Fruit fly (Drosophila melanogaster) whole organism, embryonic: ENCODE measurements around the gene gry.

Experiments used
- Atf6 ChIP-seq: fragments of 200-800 bp; sonication (Bioruptor generic); IDR thresholded peaks from 2 replicates; pipeline ENCODE4 v1.3.6; 2022; ENCODE audit warnings: missing biosample characterization, missing genetic modification characterization
- CG10147 ChIP-seq: fragments of 200-800 bp; sonication (Bioruptor generic); optimal IDR thresholded peaks from 2 replicates; lab custom pipeline; 2019; ENCODE audit warnings: missing biosample characterization, mild to moderate bottlenecking, missing genetic modification characterization, moderate library complexity
- CG15696 ChIP-seq: fragments of 200-800 bp; sonication (Bioruptor generic); optimal IDR thresholded peaks from 2 replicates; lab custom pipeline; 2019; ENCODE audit warnings: missing biosample characterization, mild to moderate bottlenecking, missing genetic modification characterization, moderate library complexity
- CG17186 ChIP-seq: fragments of 200-800 bp; sonication (Bioruptor generic); optimal IDR thresholded peaks from 3 replicates; lab custom pipeline; 2017; ENCODE audit warnings: missing biosample characterization, missing genetic modification reagents, missing genetic modification characterization
- CG17385 ChIP-seq: fragments of 200-800 bp; sonication (Bioruptor generic); optimal IDR thresholded peaks from 3 replicates; lab custom pipeline; 2018; ENCODE audit warnings: missing biosample characterization, mild to moderate bottlenecking, missing genetic modification characterization
- CG3163 ChIP-seq: fragments of 200-800 bp; sonication (Bioruptor generic); optimal IDR thresholded peaks from 3 replicates; lab custom pipeline; 2016; ENCODE audit warnings: missing biosample characterization, missing genetic modification characterization
- CG4424 ChIP-seq: fragments of 200-800 bp; sonication (Bioruptor generic); optimal IDR thresholded peaks from 3 replicates; lab custom pipeline; 2016; ENCODE audit warnings: missing biosample characterization, missing genetic modification characterization
- CG4854 ChIP-seq: fragments of 200-800 bp; sonication (Bioruptor generic); optimal IDR thresholded peaks from 2 replicates; lab custom pipeline; 2016; ENCODE audit warnings: missing biosample characterization, missing genetic modification characterization, inconsistent platforms
- CG6791 ChIP-seq: fragments of 200-800 bp; sonication (Bioruptor generic); IDR thresholded peaks from 3 replicates; pipeline ENCODE4 v1.3.6; 2022; ENCODE audit warnings: missing biosample characterization, missing genetic modification characterization; ENCODE audit not compliant: partially characterized antibody
- CG7372 ChIP-seq: fragments of 200-800 bp; sonication (Bioruptor generic); IDR thresholded peaks from 2 replicates; pipeline ENCODE4 v1.3.6; 2022; ENCODE audit warnings: missing biosample characterization, missing genetic modification characterization
- CG8089 ChIP-seq: fragments of 200-800 bp; sonication (Bioruptor generic); optimal IDR thresholded peaks from 3 replicates; lab custom pipeline; 2016; ENCODE audit warnings: missing biosample characterization, missing genetic modification characterization
- CG9609 ChIP-seq: fragments of 200-800 bp; sonication (Bioruptor generic); optimal IDR thresholded peaks from 3 replicates; lab custom pipeline; 2016; ENCODE audit warnings: missing biosample characterization, missing genetic modification characterization
- CG9727 ChIP-seq: fragments of 200-800 bp; sonication (Bioruptor generic); optimal IDR thresholded peaks from 3 replicates; lab custom pipeline; 2017; ENCODE audit warnings: missing biosample characterization, mild to moderate bottlenecking, missing genetic modification characterization
- CG9876 ChIP-seq: fragments of 200-800 bp; sonication (Bioruptor generic); optimal IDR thresholded peaks from 2 replicates; lab custom pipeline; 2016; ENCODE audit warnings: missing biosample characterization, missing genetic modification characterization
- CG9932 ChIP-seq: fragments of 200-800 bp; sonication (Bioruptor generic); IDR thresholded peaks from 2 replicates; pipeline ENCODE4 v1.3.6; 2022; ENCODE audit warnings: missing biosample characterization, missing genetic modification characterization
- CHES-1-like ChIP-seq: fragments of 200-800 bp; sonication (Bioruptor generic); optimal IDR thresholded peaks from 2 replicates; lab custom pipeline; 2016; ENCODE audit warnings: missing biosample characterization, missing genetic modification characterization
- CkIIα-i1 ChIP-seq: fragments of 200-800 bp; sonication (Bioruptor generic); IDR thresholded peaks from 2 replicates; pipeline ENCODE4 v1.3.6; 2022; ENCODE audit warnings: missing biosample characterization, missing genetic modification characterization
- CrebB ChIP-seq: fragments of 200-800 bp; sonication (Bioruptor generic); optimal IDR thresholded peaks from 3 replicates; lab custom pipeline; 2018; ENCODE audit warnings: missing biosample characterization, mild to moderate bottlenecking, missing genetic modification characterization
- Dad ChIP-seq: fragments of 200-800 bp; sonication (Bioruptor generic); optimal IDR thresholded peaks from 3 replicates; lab custom pipeline; 2016; ENCODE audit warnings: missing biosample characterization, missing genetic modification characterization
- Ets65A ChIP-seq: fragments of 200-800 bp; sonication (Bioruptor generic); peaks from one replicate; lab custom pipeline; 2016; ENCODE audit warnings: missing biosample characterization, missing genetic modification characterization
- Fer3 ChIP-seq: fragments of 200-800 bp; sonication (Bioruptor generic); optimal IDR thresholded peaks from 2 replicates; lab custom pipeline; 2018; ENCODE audit warnings: missing biosample characterization, mild to moderate bottlenecking, missing genetic modification characterization, moderate library complexity
- HLH3B ChIP-seq: fragments of 200-800 bp; sonication (Bioruptor generic); IDR thresholded peaks from 2 replicates; pipeline ENCODE4 v1.3.6; 2022; ENCODE audit warnings: missing biosample characterization, missing genetic modification characterization
- HLHmδ ChIP-seq: fragments of 200-800 bp; sonication (Bioruptor generic); optimal IDR thresholded peaks from 2 replicates; lab custom pipeline; 2018; ENCODE audit warnings: missing biosample characterization, mild to moderate bottlenecking, missing genetic modification characterization, moderate library complexity
- Lpt ChIP-seq: fragments of >200 bp; optimal IDR thresholded peaks from 2 replicates; lab custom pipeline; 2018; ENCODE audit warnings: missing biosample characterization, missing genetic modification characterization
- Med ChIP-seq: fragments of 200-800 bp; sonication (Bioruptor generic); peaks from one replicate; lab custom pipeline; 2016; ENCODE audit warnings: missing biosample characterization, missing genetic modification characterization, mild to moderate bottlenecking, inconsistent platforms, moderate library complexity
- Myb ChIP-seq: fragments of 200-800 bp; sonication (Bioruptor generic); optimal IDR thresholded peaks from 2 replicates; lab custom pipeline; 2016; ENCODE audit warnings: missing biosample characterization, missing genetic modification characterization
- NC2α ChIP-seq: fragments of 200-800 bp; sonication (Bioruptor generic); optimal IDR thresholded peaks from 2 replicates; lab custom pipeline; 2016; ENCODE audit warnings: missing biosample characterization, missing genetic modification characterization
- Oaz ChIP-seq: fragments of 200-800 bp; sonication (Bioruptor generic); IDR thresholded peaks from 2 replicates; pipeline ENCODE4 v1.3.6; 2022; ENCODE audit warnings: missing biosample characterization, missing genetic modification characterization
- Rfx ChIP-seq: fragments of 200-800 bp; sonication (Bioruptor generic); IDR thresholded peaks from 2 replicates; pipeline ENCODE4 v1.3.6; 2022; ENCODE audit warnings: missing biosample characterization, missing genetic modification characterization
- Sox102F ChIP-seq: fragments of 200-800 bp; sonication (Bioruptor generic); optimal IDR thresholded peaks from 2 replicates; lab custom pipeline; 2018; ENCODE audit warnings: missing biosample characterization, mild to moderate bottlenecking, missing genetic modification characterization, moderate library complexity
- Ssrp ChIP-seq: fragments of 200-800 bp; sonication (Bioruptor generic); optimal IDR thresholded peaks from 2 replicates; lab custom pipeline; 2018; ENCODE audit warnings: missing biosample characterization, mild to moderate bottlenecking, missing genetic modification characterization, moderate library complexity
- ase ChIP-seq: fragments of 200-800 bp; sonication (Bioruptor generic); IDR thresholded peaks from 3 replicates; pipeline ENCODE4 v1.3.6; 2022; ENCODE audit warnings: missing biosample characterization, missing genetic modification characterization
- cad ChIP-seq: fragments of >200 bp; optimal IDR thresholded peaks from 2 replicates; lab custom pipeline; 2017; ENCODE audit warnings: missing biosample characterization, missing genetic modification characterization
- ci ChIP-seq: fragments of 200-800 bp; sonication (Bioruptor generic); IDR thresholded peaks from 3 replicates; pipeline ENCODE4 v1.3.6; 2022; ENCODE audit warnings: missing biosample characterization, missing genetic modification characterization
- crp ChIP-seq, 2 experiments: fragments of 200-800 bp; sonication (Bioruptor generic); optimal IDR thresholded peaks; 2 replicates in 1 of 2; 3 replicates in 1 of 2; lab custom pipeline; 2017; ENCODE audit warnings: missing biosample characterization in 2 of 2, missing genetic modification characterization in 2 of 2, mild to moderate bottlenecking in 1 of 2, moderate library complexity in 1 of 2
- dm ChIP-seq: fragments of 200-800 bp; sonication (Bioruptor generic); optimal IDR thresholded peaks from 3 replicates; lab custom pipeline; 2016; ENCODE audit warnings: missing biosample characterization, missing genetic modification characterization
- dmrt11E ChIP-seq: fragments of 200-800 bp; sonication (Bioruptor generic); optimal IDR thresholded peaks from 3 replicates; lab custom pipeline; 2018; ENCODE audit warnings: missing biosample characterization, mild to moderate bottlenecking, missing genetic modification characterization, moderate library complexity
- dpn ChIP-seq, 2 experiments: fragments of 200-800 bp; sonication (Bioruptor generic); optimal IDR thresholded peaks; 3 replicates each; lab custom pipeline; 2016; ENCODE audit warnings: missing biosample characterization in 2 of 2, missing genetic modification characterization in 2 of 2
- dysf ChIP-seq: fragments of 200-800 bp; sonication (Bioruptor generic); IDR thresholded peaks from 3 replicates; pipeline ENCODE4 v1.3.6; 2022; ENCODE audit warnings: missing biosample characterization, missing genetic modification characterization
- ems ChIP-seq: fragments of 200-800 bp; sonication (Bioruptor generic); optimal IDR thresholded peaks from 3 replicates; lab custom pipeline; 2016; ENCODE audit warnings: missing biosample characterization, missing genetic modification characterization
- gro ChIP-seq: fragments of 200-800 bp; sonication (Bioruptor generic); optimal IDR thresholded peaks from 2 replicates; lab custom pipeline; 2016; ENCODE audit warnings: missing biosample characterization, missing genetic modification characterization
- hb ChIP-seq: fragments of 200-800 bp; sonication (Bioruptor generic); IDR thresholded peaks from 3 replicates; pipeline ENCODE4 v1.3.6; 2022; ENCODE audit warnings: missing biosample characterization, missing genetic modification characterization; ENCODE audit not compliant: partially characterized antibody
- kah ChIP-seq: fragments of 200-800 bp; sonication (Bioruptor generic); optimal IDR thresholded peaks from 2 replicates; lab custom pipeline; 2018; ENCODE audit warnings: missing biosample characterization, mild to moderate bottlenecking, missing genetic modification characterization
- ken ChIP-seq: fragments of 200-800 bp; sonication (Bioruptor generic); IDR thresholded peaks from 3 replicates; pipeline ENCODE4 v1.3.6; 2022; ENCODE audit warnings: missing biosample characterization, missing genetic modification characterization
- nmo ChIP-seq: fragments of 200-800 bp; sonication (Bioruptor generic); optimal IDR thresholded peaks from 2 replicates; lab custom pipeline; 2018; ENCODE audit warnings: missing biosample characterization, mild to moderate bottlenecking, missing genetic modification characterization, moderate library complexity
- phol ChIP-seq: fragments of 200-800 bp; sonication (Bioruptor generic); optimal IDR thresholded peaks from 3 replicates; lab custom pipeline; 2018; ENCODE audit warnings: missing biosample characterization, mild to moderate bottlenecking, missing genetic modification characterization, moderate library complexity
- sc ChIP-seq, 3 experiments: fragments of >200 bp in 2 of 3; fragments of 200-800 bp in 1 of 3; sonication (Bioruptor generic) in 1 of 3; optimal IDR thresholded peaks; 2 replicates in 2 of 3; 3 replicates in 1 of 3; lab custom pipeline; 2017; ENCODE audit warnings: mild to moderate bottlenecking in 1 of 3, missing biosample characterization in 1 of 3, missing genetic modification characterization in 1 of 3, missing genetic modification reagents in 1 of 3
- unc-4 ChIP-seq: fragments of 200-800 bp; sonication (Bioruptor generic); IDR thresholded peaks from 2 replicates; pipeline ENCODE4 v1.3.6; 2022; ENCODE audit warnings: missing biosample characterization, missing genetic modification characterization; ENCODE audit not compliant: partially characterized antibody
- vfl ChIP-seq: fragments of 200-800 bp; sonication (Bioruptor generic); optimal IDR thresholded peaks from 2 replicates; lab custom pipeline; 2016; ENCODE audit warnings: missing biosample characterization, missing genetic modification characterization

Gene gry

dm6 chr3L:3239033-3239752, 40.3 kb downstream of the gry start, which contains the start of gene CG17746 (continued):
- TF ChIP-seq sc (optimal IDR thresholded peaks at IDR 0.05; lab: Kevin White, UChicago) (no peak), sc (GFP tag; optimal IDR thresholded peaks at IDR 0.05; lab: Kevin White, UChicago) (no peak), Oaz (GFP tag; lab: Robert Waterston, UW) (no peak), phol (tag; lab: Kevin White, UChicago) (peak; percentile 55), unc-4 (GFP tag; lab: Robert Waterston, UW) (peak; percentile 41; the same call in 1 of the 2 replicates), HLHmδ (GFP tag; lab: Kevin White, UChicago) (peak; percentile 36), Myb (GFP tag; lab: Kevin White, UChicago) (peak; percentile 79), Med (GFP tag; lab: Kevin White, UChicago) (peak; percentile 92), CG17385 (GFP tag; lab: Kevin White, UChicago) (no peak), CG3163 (GFP tag; lab: Kevin White, UChicago) (no peak), CkIIα-i1 (GFP tag; lab: Robert Waterston, UW) (no peak), ems (peak; percentile 48), Fer3 (tag; lab: Kevin White, UChicago) (no peak), CG10147 (no peak), CrebB (tag; lab: Kevin White, UChicago) (peak; percentile 15), NC2α (no peak), ken (GFP tag; lab: Robert Waterston, UW) (peak; percentile 64; the same call in 2 of the 3 replicates), Atf6 (no peak), CG6791 (peak; percentile 67), hb (GFP tag; lab: Robert Waterston, UW) (peak; percentile 22; the same call in 1 of the 3 replicates), CG9932 (GFP tag; lab: Robert Waterston, UW) (peak; percentile 74), crp (GFP tag; optimal IDR thresholded peaks at IDR 0.05; lab: Kevin White, UChicago) (no peak), CG9609 (GFP tag; lab: Kevin White, UChicago) (no peak), Sox102F (GFP tag; lab: Kevin White, UChicago) (no peak), kah (GFP tag; lab: Kevin White, UChicago) (no peak), dm (peak; percentile 63), Ets65A (peak; percentile 92), HLH3B (GFP tag; lab: Robert Waterston, UW) (no peak), CG7372 (GFP tag; lab: Robert Waterston, UW) (no peak), ase (GFP tag; lab: Robert Waterston, UW) (no peak), Dad (GFP tag; lab: Kevin White, UChicago) (peak; percentile 41), CG8089 (GFP tag; lab: Kevin White, UChicago) (no peak), CG15696 (tag; lab: Kevin White, UChicago) (no peak), vfl (peak; percentile 59), CG4854 (GFP tag; lab: Kevin White, UChicago) (peak; percentile 42), CG17186 (GFP tag; lab: Kevin White, UChicago) (peak; percentile 83), cad (GFP tag; lab: Kevin White, UChicago) (no peak), CG4424 (no peak), Lpt (no peak), CHES-1-like (peak; percentile 79), nmo (GFP tag; lab: Kevin White, UChicago) (peak; percentile 43), dmrt11E (tag; lab: Kevin White, UChicago) (no peak), CG9876 (GFP tag; lab: Kevin White, UChicago) (peak; percentile 47), Ssrp (no peak), CG9727 (GFP tag; lab: Kevin White, UChicago) (no peak), ci (GFP tag; lab: Robert Waterston, UW) (peak; percentile 30; the same call in 2 of the 3 replicates), dysf (GFP tag; lab: Robert Waterston, UW) (peak; percentile 37; the same call in 1 of the 3 replicates), dpn (GFP tag; optimal IDR thresholded peaks at IDR 0.05; lab: Kevin White, UChicago) (peak; percentile 43 to 61), gro (GFP tag; lab: Kevin White, UChicago) (peak; percentile 82), Rfx (peak; percentile 79)
